Worm (Caenorhabditis elegans) whole organism, L1 larva: ENCODE measurements around the gene sre-40.
A peak's percentile ranks its signal among the peaks of the same experiment; 100 is the strongest.

Experiments used
- F16B12.6 ChIP-seq: fragments of 150-350 bp; optimal IDR thresholded peaks from 2 replicates; lab custom pipeline; 2014; ENCODE audit warnings: missing biosample characterization, missing genetic modification characterization
- aha-1 ChIP-seq: fragments of 150-350 bp; optimal IDR thresholded peaks from 2 replicates; lab custom pipeline; 2014; ENCODE audit warnings: missing biosample characterization, missing genetic modification characterization
- aly-2 ChIP-seq: fragments of 150-350 bp; optimal IDR thresholded peaks from 2 replicates; lab custom pipeline; 2014; ENCODE audit warnings: missing biosample characterization, missing genetic modification characterization
- blmp-1 ChIP-seq: fragments of 150-350 bp; optimal IDR thresholded peaks from 2 replicates; lab custom pipeline; 2014; ENCODE audit warnings: missing biosample characterization, missing genetic modification characterization
- ceh-63 ChIP-seq: fragments of 200-800 bp; sonication (Bioruptor generic); optimal IDR thresholded peaks from 2 replicates; lab custom pipeline; 2018; ENCODE audit warnings: mild to moderate bottlenecking, missing genetic modification characterization, missing compliant biosample characterization
- ceh-8 ChIP-seq: fragments of 200-800 bp; sonication (Bioruptor generic); optimal IDR thresholded peaks from 2 replicates; lab custom pipeline; 2018; ENCODE audit warnings: mild to moderate bottlenecking, missing genetic modification characterization, moderate library complexity, missing compliant biosample characterization
- ceh-88 ChIP-seq: fragments of 200-800 bp; sonication (Bioruptor generic); IDR thresholded peaks from 2 replicates; pipeline ENCODE4 v1.3.6; 2022; ENCODE audit warnings: missing genetic modification characterization, missing compliant biosample characterization
- ceh-90 ChIP-seq: sonication (generic microtip); optimal IDR thresholded peaks from 2 replicates; lab custom pipeline; 2016; ENCODE audit warnings: missing genetic modification characterization, missing compliant biosample characterization
- dpl-1 ChIP-seq, 3 experiments: fragments of 150-350 bp in 2 of 3; sonication (generic microtip) in 1 of 3; optimal IDR thresholded peaks; 2 replicates each; lab custom pipeline; 2014 to 2017; ENCODE audit warnings: missing biosample characterization in 3 of 3, missing genetic modification characterization in 3 of 3, missing genetic modification reagents in 3 of 3
- dsc-1 ChIP-seq: sonication (generic microtip); optimal IDR thresholded peaks from 2 replicates; lab custom pipeline; 2016; ENCODE audit warnings: mild to moderate bottlenecking, missing genetic modification characterization, missing compliant biosample characterization
- efl-1 ChIP-seq, 4 experiments: fragments of 150-350 bp; optimal IDR thresholded peaks in 3 of 4; peaks in 1 of 4; 1 replicate in 1 of 4; 2 replicates in 3 of 4; lab custom pipeline; 2014; ENCODE audit warnings: missing biosample characterization in 2 of 4, missing genetic modification characterization in 2 of 4, missing genetic modification reagents in 2 of 4
- egl-27 ChIP-seq, 2 experiments: fragments of 150-350 bp in 1 of 2; sonication (generic microtip); optimal IDR thresholded peaks; 3 replicates each; lab custom pipeline; 2017 to 2018; ENCODE audit warnings: missing biosample characterization in 2 of 2, missing genetic modification characterization in 2 of 2, missing genetic modification reagents in 2 of 2
- elt-2 ChIP-seq: sonication (generic microtip); optimal IDR thresholded peaks from 2 replicates; lab custom pipeline; 2016; ENCODE audit warnings: missing genetic modification characterization, mild to moderate bottlenecking, inconsistent platforms, missing compliant biosample characterization, missing genetic modification reagents
- elt-3 ChIP-seq, 6 experiments: fragments of 150-350 bp in 1 of 6; sonication (generic microtip); optimal IDR thresholded peaks; 2 replicates each; lab custom pipeline; 2017 to 2018; ENCODE audit warnings: missing biosample characterization in 6 of 6, missing genetic modification characterization in 6 of 6, inconsistent platforms in 1 of 6
- fkh-10 ChIP-seq: sonication (generic microtip); optimal IDR thresholded peaks from 2 replicates; lab custom pipeline; 2017; ENCODE audit warnings: missing biosample characterization, missing genetic modification reagents, missing genetic modification characterization
- grh-1 ChIP-seq: fragments of 200-800 bp; sonication (Bioruptor generic); IDR thresholded peaks from 2 replicates; pipeline ENCODE4 v1.3.6; 2022; ENCODE audit warnings: missing genetic modification reagents, missing genetic modification characterization, missing compliant biosample characterization
- hlh-17 ChIP-seq: fragments of 200-800 bp; sonication (Bioruptor generic); optimal IDR thresholded peaks from 2 replicates; lab custom pipeline; 2018; ENCODE audit warnings: missing genetic modification characterization, mild to moderate bottlenecking, missing compliant biosample characterization, moderate library complexity, borderline replicate concordance
- jun-1 ChIP-seq: fragments of 150-350 bp; optimal IDR thresholded peaks from 2 replicates; lab custom pipeline; 2014; ENCODE audit warnings: missing biosample characterization, missing genetic modification reagents, missing genetic modification characterization
- lin-13 ChIP-seq: fragments of 150-350 bp; optimal IDR thresholded peaks from 2 replicates; lab custom pipeline; 2014; ENCODE audit warnings: missing biosample characterization, missing genetic modification reagents, missing genetic modification characterization
- lin-14 ChIP-seq: fragments of 200-800 bp; sonication (Bioruptor generic); optimal IDR thresholded peaks from 2 replicates; lab custom pipeline; 2018; ENCODE audit warnings: mild to moderate bottlenecking, missing genetic modification characterization, moderate library complexity, missing compliant biosample characterization
- lin-15B ChIP-seq: fragments of 150-350 bp; sonication (generic microtip); optimal IDR thresholded peaks from 3 replicates; lab custom pipeline; 2014; ENCODE audit warnings: missing biosample characterization, missing genetic modification characterization
- lin-35 ChIP-seq, 2 experiments: fragments of 150-350 bp; optimal IDR thresholded peaks; 2 replicates each; lab custom pipeline; 2014; ENCODE audit warnings: missing biosample characterization in 2 of 2, missing genetic modification characterization in 2 of 2, missing genetic modification reagents in 2 of 2
- lin-39 ChIP-seq: fragments of 150-350 bp; optimal IDR thresholded peaks from 2 replicates; lab custom pipeline; 2014; ENCODE audit warnings: missing biosample characterization, missing genetic modification reagents, missing genetic modification characterization
- lir-3 ChIP-seq: sonication (generic microtip); optimal IDR thresholded peaks from 2 replicates; lab custom pipeline; 2016; ENCODE audit warnings: mild to moderate bottlenecking, missing genetic modification characterization, moderate library complexity, missing compliant biosample characterization; ENCODE audit not compliant: poor library complexity
- lsy-2 ChIP-seq, 2 experiments: fragments of 150-350 bp; optimal IDR thresholded peaks; 2 replicates each; lab custom pipeline; 2014; ENCODE audit warnings: missing biosample characterization in 2 of 2, missing genetic modification characterization in 2 of 2
- mab-9 ChIP-seq: fragments of 200-800 bp; sonication (Bioruptor generic); IDR thresholded peaks from 2 replicates; pipeline ENCODE4 v1.3.6; 2022; ENCODE audit warnings: missing genetic modification reagents, missing genetic modification characterization, missing compliant biosample characterization
- nhr-12 ChIP-seq: sonication (generic microtip); optimal IDR thresholded peaks from 2 replicates; lab custom pipeline; 2017; ENCODE audit warnings: missing biosample characterization, missing genetic modification characterization
- nhr-19 ChIP-seq: fragments of 200-800 bp; sonication (Bioruptor generic); conservative IDR thresholded peaks from 2 replicates; pipeline ENCODE4 v1.3.6; 2022; ENCODE audit warnings: missing genetic modification characterization, missing compliant biosample characterization
- nhr-20 ChIP-seq: sonication (generic microtip); optimal IDR thresholded peaks from 2 replicates; lab custom pipeline; 2016; ENCODE audit warnings: mild to moderate bottlenecking, missing genetic modification characterization, missing compliant biosample characterization
- nhr-71 ChIP-seq: sonication (generic microtip); optimal IDR thresholded peaks from 2 replicates; lab custom pipeline; 2016; ENCODE audit warnings: mild to moderate bottlenecking, missing genetic modification characterization, moderate library complexity, missing compliant biosample characterization
- nhr-77 ChIP-seq: fragments of 150-350 bp; optimal IDR thresholded peaks from 2 replicates; lab custom pipeline; 2014; ENCODE audit warnings: missing biosample characterization, missing genetic modification characterization
- nhr-84 ChIP-seq: sonication (generic microtip); optimal IDR thresholded peaks from 2 replicates; lab custom pipeline; 2017; ENCODE audit warnings: missing biosample characterization, missing genetic modification characterization
- nhr-85 ChIP-seq: sonication (generic microtip); peaks from one replicate; lab custom pipeline; 2016; ENCODE audit warnings: missing genetic modification characterization, inconsistent platforms, missing compliant biosample characterization
- nhr-90 ChIP-seq: sonication (generic microtip); optimal IDR thresholded peaks from 2 replicates; lab custom pipeline; 2016; ENCODE audit warnings: mild to moderate bottlenecking, missing genetic modification characterization, missing compliant biosample characterization; ENCODE audit not compliant: poor library complexity
- pag-3 ChIP-seq: sonication (generic microtip); optimal IDR thresholded peaks from 2 replicates; lab custom pipeline; 2017; ENCODE audit warnings: missing genetic modification characterization, mild to moderate bottlenecking, missing compliant biosample characterization, antibody characterized with exemption, borderline replicate concordance; ENCODE audit not compliant: insufficient read depth
- skn-1 ChIP-seq: fragments of 150-350 bp; optimal IDR thresholded peaks from 2 replicates; lab custom pipeline; 2014; ENCODE audit warnings: missing biosample characterization, missing genetic modification characterization
- snu-23 ChIP-seq: sonication (generic microtip); optimal IDR thresholded peaks from 2 replicates; lab custom pipeline; 2016; ENCODE audit warnings: missing genetic modification characterization, missing compliant biosample characterization
- tbx-2 ChIP-seq: sonication (generic microtip); optimal IDR thresholded peaks from 2 replicates; lab custom pipeline; 2016; ENCODE audit warnings: missing genetic modification characterization, missing compliant biosample characterization
- zag-1 ChIP-seq: fragments of 150-350 bp; optimal IDR thresholded peaks from 2 replicates; lab custom pipeline; 2014; ENCODE audit warnings: missing biosample characterization, missing genetic modification characterization

The sre-40 gene

DNA sequence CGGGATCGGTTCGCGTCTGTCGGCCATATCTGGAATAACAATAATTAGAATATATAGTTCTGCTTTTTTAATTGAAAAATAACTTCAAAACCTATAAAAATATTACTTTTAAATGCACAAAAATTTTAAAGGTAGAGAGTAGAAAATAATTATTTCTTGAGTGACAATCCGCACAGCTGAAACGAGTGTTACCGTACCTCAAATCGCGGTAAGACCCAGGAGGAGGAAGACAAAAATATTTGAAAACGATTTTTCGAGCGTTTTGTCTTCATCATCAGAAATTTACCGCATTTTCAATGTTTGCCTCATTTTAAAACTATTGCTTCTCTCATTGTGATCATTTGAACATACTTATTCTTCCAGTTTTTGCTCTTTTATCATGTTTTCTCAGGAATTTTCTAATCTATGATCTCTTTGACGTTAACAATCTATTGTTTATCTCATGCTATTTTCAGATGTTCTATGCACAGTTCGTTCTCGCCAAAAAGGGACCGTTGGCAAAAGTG lies 14.7 kb upstream of the sre-40 start, which contains the start of the genes rpn-5 and scc-1 (continued):
- TF ChIP-seq lin-15B = peak; percentile 66
- TF ChIP-seq lsy-2 (tag; optimal IDR thresholded peaks at IDR 0.05; lab: Kevin White, UChicago) = peak; percentile 99 to 100
- peak; percentile 66 for TF ChIP-seq lir-3 (tag; lab: Kevin White, UChicago)
- peak; percentile 56 for TF ChIP-seq lin-39 (tag; lab: Kevin White, UChicago)
- peak; percentile 70 for TF ChIP-seq nhr-19 (GFP tag; lab: Robert Waterston, UW)
- no peak for TF ChIP-seq nhr-12 (tag; lab: Kevin White, UChicago)
- TF ChIP-seq ceh-88 (GFP tag; lab: Robert Waterston, UW) = peak; percentile 22; the same call in 1 of the 2 replicates
- no peak for TF ChIP-seq ceh-63 (GFP tag; lab: Kevin White, UChicago)
- no peak for TF ChIP-seq aly-2 (tag; lab: Kevin White, UChicago)
- peak; percentile 67 for TF ChIP-seq tbx-2 (tag; lab: Kevin White, UChicago)
- no peak for TF ChIP-seq pag-3 (tag; lab: Kevin White, UChicago)
- peak; percentile 100 for TF ChIP-seq skn-1 (tag; lab: Kevin White, UChicago)
- no peak for TF ChIP-seq mab-9
- TF ChIP-seq lin-13 (GFP tag; lab: Kevin White, UChicago) = peak; percentile 52
- peak; percentile 58 for TF ChIP-seq nhr-90 (tag; lab: Kevin White, UChicago)

- TF ChIP-seq nhr-19 (GFP tag; lab: Robert Waterston, UW) (no peak), aly-2 (tag; lab: Kevin White, UChicago) (peak; percentile 40), jun-1 (tag; lab: Kevin White, UChicago) (no peak), nhr-85 (peak; percentile 14)
- TF ChIP-seq, all 84 proteins: peak for 2
These were observed 12.5 kb upstream of the sre-40 start for ce11 chrII:4696055-4696454.

ce11 chrII:4693129-4693528 lies 9.5 kb upstream of the sre-40 start, which contains the start of gene F10G7.5:
F10G7.5 (plus strand) TSS chrII:4693414.
- peak in 2 of 3 experiments; percentile 11 to 34 for TF ChIP-seq dpl-1 (GFP tag; optimal IDR thresholded peaks at IDR 0.05; lab: Kevin White, UChicago)
- peak; percentile 64 for TF ChIP-seq elt-2 (tag; lab: Kevin White, UChicago)
- TF ChIP-seq egl-27 (tag; optimal IDR thresholded peaks at IDR 0.05; lab: Kevin White, UChicago) = no peak
- peak; percentile 67 for TF ChIP-seq lin-14 (GFP tag; lab: Kevin White, UChicago)
- peak; percentile 33 to 68 for TF ChIP-seq efl-1 (optimal IDR thresholded peaks at IDR 0.05; lab: Kevin White, UChicago)
- TF ChIP-seq efl-1 (GFP tag; optimal IDR thresholded peaks at IDR 0.05 in 1 of 2; lab: Kevin White, UChicago) = peak; percentile 17 to 92
- no peak for TF ChIP-seq ceh-8
- TF ChIP-seq nhr-85 = peak; percentile 42
- no peak for TF ChIP-seq F16B12.6 (tag; lab: Kevin White, UChicago)
- no peak for TF ChIP-seq grh-1 (GFP tag; lab: Robert Waterston, UW)
- peak; percentile 31 to 52 for TF ChIP-seq lsy-2 (tag; optimal IDR thresholded peaks at IDR 0.05; lab: Kevin White, UChicago)
- peak in 1 of 2 experiments; percentile 32 for TF ChIP-seq lin-35 (GFP tag; optimal IDR thresholded peaks at IDR 0.05; lab: Kevin White, UChicago)
- peak; percentile 9 for TF ChIP-seq nhr-71 (tag; lab: Kevin White, UChicago)
- peak; percentile 55 for TF ChIP-seq blmp-1 (tag; lab: Kevin White, UChicago)
- peak; percentile 23 for TF ChIP-seq snu-23 (GFP tag; lab: Kevin White, UChicago)
- TF ChIP-seq, all 84 proteins: peak for 10

DNA sequence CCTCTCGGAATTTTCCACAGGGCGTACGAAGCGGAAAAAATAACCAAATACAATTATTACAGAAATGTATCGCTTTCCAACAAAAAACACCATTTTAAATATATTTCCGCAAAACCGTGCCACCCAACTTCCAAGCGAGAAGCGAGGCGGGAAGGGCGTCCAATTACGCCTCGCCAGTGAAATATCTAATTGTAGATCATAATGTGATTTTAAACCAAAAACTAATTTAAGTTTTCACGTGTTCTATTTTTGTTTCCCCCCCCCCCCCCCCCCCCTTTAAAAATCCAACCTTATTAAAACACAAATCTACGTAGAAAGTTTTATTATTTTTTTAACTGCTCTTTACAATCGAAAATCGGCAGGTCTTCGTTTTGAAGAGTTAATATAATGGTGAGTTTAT lies 5.9 kb upstream of the sre-40 start, which contains the start of gene F10G7.12:
Gene F10G7.12, plus strand, starts transcription at position 301 of the 400 bp plus-strand sequence.
- TF ChIP-seq ceh-90 (tag; lab: Kevin White, UChicago) = no peak
- TF ChIP-seq nhr-20 (tag; lab: Kevin White, UChicago) = no peak
- TF ChIP-seq dsc-1 (tag; lab: Kevin White, UChicago) = no peak
- TF ChIP-seq zag-1 (tag; lab: Kevin White, UChicago) = no peak
- no peak for TF ChIP-seq nhr-84
- TF ChIP-seq hlh-17 = no peak
- no peak for TF ChIP-seq grh-1 (GFP tag; lab: Robert Waterston, UW)
- TF ChIP-seq fkh-10 = no peak
- TF ChIP-seq nhr-77 = no peak
- TF ChIP-seq lsy-2 (tag; optimal IDR thresholded peaks at IDR 0.05; lab: Kevin White, UChicago) = no peak
- TF ChIP-seq aha-1 = no peak
- TF ChIP-seq skn-1 (tag; lab: Kevin White, UChicago) = no peak
- TF ChIP-seq elt-3 (tag; optimal IDR thresholded peaks at IDR 0.05; lab: Kevin White, UChicago) = no peak
- no peak for TF ChIP-seq nhr-71 (tag; lab: Kevin White, UChicago)
- TF ChIP-seq ceh-63 (GFP tag; lab: Kevin White, UChicago) = no peak
